Worm (Caenorhabditis elegans) whole organism, L3 larva: ENCODE results near the gene C34F6.7.

Experiments used
- ZK546.5 ChIP-seq: sonication (generic microtip); optimal IDR thresholded peaks from 2 replicates; lab custom pipeline; 2017; ENCODE audit warnings: missing biosample characterization, missing genetic modification characterization
- ama-1 ChIP-seq: fragments of 150-350 bp; optimal IDR thresholded peaks from 2 replicates; lab custom pipeline; 2018
- ceh-28 ChIP-seq: fragments of 150-350 bp; optimal IDR thresholded peaks from 2 replicates; lab custom pipeline; 2014; ENCODE audit warnings: missing biosample characterization, missing genetic modification reagents, missing genetic modification characterization
- ceh-82 ChIP-seq: fragments of 150-350 bp; optimal IDR thresholded peaks from 2 replicates; lab custom pipeline; 2014; ENCODE audit warnings: missing biosample characterization, missing genetic modification characterization
- daf-12 ChIP-seq: fragments of 150-350 bp; optimal IDR thresholded peaks from 2 replicates; lab custom pipeline; 2014; ENCODE audit warnings: missing biosample characterization, missing genetic modification reagents, missing genetic modification characterization
- egl-27 ChIP-seq: sonication (generic microtip); optimal IDR thresholded peaks from 4 replicates; lab custom pipeline; 2017; ENCODE audit warnings: missing biosample characterization, missing genetic modification reagents, missing genetic modification characterization
- egl-5 ChIP-seq: fragments of 150-350 bp; optimal IDR thresholded peaks from 2 replicates; lab custom pipeline; 2017; ENCODE audit warnings: missing biosample characterization, missing genetic modification reagents, missing genetic modification characterization, inconsistent platforms
- elt-2 ChIP-seq: sonication (generic microtip); optimal IDR thresholded peaks from 2 replicates; lab custom pipeline; 2016; ENCODE audit warnings: missing genetic modification reagents, mild to moderate bottlenecking, missing genetic modification characterization, missing compliant biosample characterization
- elt-3 ChIP-seq, 3 experiments: fragments of 150-350 bp in 1 of 3; sonication (generic microtip) in 2 of 3; optimal IDR thresholded peaks; 2 replicates in 2 of 3; 4 replicates in 1 of 3; lab custom pipeline; 2014 to 2017; ENCODE audit warnings: missing biosample characterization in 3 of 3, missing genetic modification characterization in 3 of 3
- fkh-10 ChIP-seq: sonication (generic microtip); optimal IDR thresholded peaks from 2 replicates; lab custom pipeline; 2017; ENCODE audit warnings: missing biosample characterization, missing genetic modification reagents, missing genetic modification characterization
- fkh-2 ChIP-seq: fragments of 150-350 bp; optimal IDR thresholded peaks from 2 replicates; lab custom pipeline; 2014; ENCODE audit warnings: missing biosample characterization, missing genetic modification reagents, missing genetic modification characterization
- fos-1 ChIP-seq: fragments of 150-350 bp; optimal IDR thresholded peaks from 2 replicates; lab custom pipeline; 2014; ENCODE audit warnings: missing biosample characterization, missing genetic modification characterization
- hmg-11 ChIP-seq: sonication (generic microtip); optimal IDR thresholded peaks from 2 replicates; lab custom pipeline; 2016; ENCODE audit warnings: missing genetic modification characterization, missing compliant biosample characterization
- lin-15B ChIP-seq: fragments of 150-350 bp; optimal IDR thresholded peaks from 2 replicates; lab custom pipeline; 2014; ENCODE audit warnings: missing biosample characterization, missing genetic modification characterization
- lin-39 ChIP-seq: fragments of 150-350 bp; optimal IDR thresholded peaks from 2 replicates; lab custom pipeline; 2018; ENCODE audit warnings: missing biosample characterization, missing genetic modification reagents, missing genetic modification characterization
- lsy-12 ChIP-seq: sonication (generic microtip); optimal IDR thresholded peaks from 2 replicates; lab custom pipeline; 2016; ENCODE audit warnings: mild to moderate bottlenecking, missing genetic modification characterization, missing compliant biosample characterization
- nfya-1 ChIP-seq: sonication (generic microtip); optimal IDR thresholded peaks from 2 replicates; lab custom pipeline; 2017; ENCODE audit warnings: missing genetic modification characterization, mild to moderate bottlenecking, missing compliant biosample characterization, antibody characterized with exemption, moderate library complexity; ENCODE audit not compliant: insufficient read depth
- nhr-11 ChIP-seq: fragments of 150-350 bp; optimal IDR thresholded peaks from 2 replicates; lab custom pipeline; 2014; ENCODE audit warnings: missing biosample characterization, missing genetic modification characterization
- nhr-23 ChIP-seq: fragments of 150-350 bp; optimal IDR thresholded peaks from 2 replicates; lab custom pipeline; 2014; ENCODE audit warnings: missing biosample characterization, missing genetic modification reagents, missing genetic modification characterization
- nhr-25 ChIP-seq: sonication (generic microtip); optimal IDR thresholded peaks from 2 replicates; lab custom pipeline; 2017; ENCODE audit warnings: missing biosample characterization, missing genetic modification characterization
- nhr-28 ChIP-seq: fragments of 150-350 bp; optimal IDR thresholded peaks from 2 replicates; lab custom pipeline; 2014; ENCODE audit warnings: missing biosample characterization, missing genetic modification characterization
- nhr-43 ChIP-seq: sonication (generic microtip); optimal IDR thresholded peaks from 2 replicates; lab custom pipeline; 2016; ENCODE audit warnings: mild to moderate bottlenecking, missing genetic modification characterization, missing compliant biosample characterization; ENCODE audit not compliant: poor library complexity, severe bottlenecking
- nhr-77 ChIP-seq: fragments of 150-350 bp; optimal IDR thresholded peaks from 2 replicates; lab custom pipeline; 2014; ENCODE audit warnings: missing biosample characterization, missing genetic modification characterization
- pha-4 ChIP-seq: fragments of 150-350 bp; optimal IDR thresholded peaks from 2 replicates; lab custom pipeline; 2014; ENCODE audit warnings: missing biosample characterization, missing genetic modification reagents, missing genetic modification characterization
- pqm-1 ChIP-seq: fragments of 150-350 bp; optimal IDR thresholded peaks from 2 replicates; lab custom pipeline; 2017; ENCODE audit warnings: missing biosample characterization, missing genetic modification characterization, inconsistent platforms
- sea-2 ChIP-seq: fragments of 150-350 bp; sonication (generic microtip); optimal IDR thresholded peaks from 4 replicates; lab custom pipeline; 2014; ENCODE audit warnings: missing biosample characterization, missing genetic modification reagents, missing genetic modification characterization
- tbx-2 ChIP-seq: sonication (generic microtip); optimal IDR thresholded peaks from 2 replicates; lab custom pipeline; 2016; ENCODE audit warnings: mild to moderate bottlenecking, missing genetic modification characterization, missing compliant biosample characterization
- unc-39 ChIP-seq: sonication (generic microtip); optimal IDR thresholded peaks from 4 replicates; lab custom pipeline; 2017; ENCODE audit warnings: missing biosample characterization, missing genetic modification characterization
- unc-62 ChIP-seq: fragments of 150-350 bp; sonication (generic microtip); optimal IDR thresholded peaks from 4 replicates; lab custom pipeline; 2014; ENCODE audit warnings: missing biosample characterization, missing genetic modification reagents, missing genetic modification characterization
- ztf-11 ChIP-seq: fragments of 150-350 bp; optimal IDR thresholded peaks from 2 replicates; lab custom pipeline; 2014; ENCODE audit warnings: missing biosample characterization, missing genetic modification characterization

The C34F6.7 gene

DNA sequence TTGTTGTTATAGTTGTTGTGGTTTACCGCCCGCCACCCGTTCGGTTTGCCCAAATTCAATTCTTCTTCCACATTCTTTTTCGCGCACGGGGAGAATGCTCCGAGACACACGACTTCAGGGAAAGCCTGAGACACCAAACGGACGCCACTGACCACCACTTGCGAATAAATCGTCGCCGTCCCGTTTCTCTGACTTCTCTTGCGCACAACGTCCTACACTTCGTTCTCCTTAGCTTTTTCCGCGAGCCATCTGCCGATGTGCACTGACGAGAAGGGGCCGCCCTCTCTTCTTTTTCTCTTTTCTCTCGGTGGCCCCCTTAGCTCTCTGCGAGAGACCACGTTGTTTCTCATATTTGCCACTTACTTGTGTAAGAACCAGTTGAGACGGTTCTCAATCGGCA, 41.8 kb upstream of the C34F6.7 start, which contains the start of gene C03A3.1:
Gene C03A3.1, plus strand, starts transcription at position 291 of the 400 bp plus-strand sequence.
- TF ChIP-seq fkh-2 (tag; lab: Kevin White, UChicago), result no peak
- no peak for TF ChIP-seq lsy-12
- TF ChIP-seq lin-15B, result peak; percentile 21
- no peak for TF ChIP-seq pqm-1 (tag; lab: Kevin White, UChicago)
- TF ChIP-seq lin-39 (tag; lab: Kevin White, UChicago), result peak; percentile 83
- TF ChIP-seq hmg-11 (tag; lab: Kevin White, UChicago), result peak; percentile 39
- peak; percentile 44 for TF ChIP-seq nfya-1 (tag; lab: Kevin White, UChicago)

DNA sequence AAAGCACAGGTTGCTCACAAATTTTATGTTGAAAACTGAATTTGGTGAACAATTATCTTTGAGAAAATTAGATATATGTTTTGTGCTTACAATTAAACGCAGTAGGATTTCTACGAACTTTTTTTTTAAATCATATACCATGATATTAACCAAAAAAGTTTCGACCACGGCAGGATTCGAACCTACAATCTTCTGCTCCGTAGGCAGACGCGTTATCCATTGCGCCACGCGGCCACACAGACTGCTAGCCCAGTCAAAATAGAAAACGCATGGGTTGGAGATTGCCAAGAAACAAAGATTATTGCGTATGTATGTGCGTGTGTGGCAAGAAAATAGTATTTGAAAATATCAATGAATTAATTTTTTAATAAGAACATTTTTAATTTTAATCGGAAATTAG, 37.2 kb upstream of the C34F6.7 start:
- TF ChIP-seq tbx-2 (tag; lab: Kevin White, UChicago), result peak; percentile 27
- peak; percentile 31 for TF ChIP-seq pha-4 (tag; lab: Kevin White, UChicago)
- no peak for TF ChIP-seq unc-39 (tag; lab: Kevin White, UChicago)
- TF ChIP-seq hmg-11 (tag; lab: Kevin White, UChicago), result peak; percentile 68
- peak; percentile 79 for TF ChIP-seq lin-39 (tag; lab: Kevin White, UChicago)
- no peak for TF ChIP-seq nhr-23 (tag; lab: Kevin White, UChicago)
- TF ChIP-seq egl-27, result no peak
- peak; percentile 57 for TF ChIP-seq nfya-1 (tag; lab: Kevin White, UChicago)
- no peak for TF ChIP-seq lsy-12
- no peak for TF ChIP-seq egl-5 (tag; lab: Kevin White, UChicago)
- peak; percentile 26 for TF ChIP-seq elt-2 (tag; lab: Kevin White, UChicago)
- peak; percentile 43 for TF ChIP-seq nhr-25
- peak; percentile 51 for TF ChIP-seq pqm-1 (tag; lab: Kevin White, UChicago)
- peak; percentile 70 for TF ChIP-seq nhr-43 (tag; lab: Kevin White, UChicago)
- no peak for TF ChIP-seq sea-2 (GFP tag; lab: Kevin White, UChicago)
- no peak for TF ChIP-seq ama-1 (lab: Kevin White, UChicago)

DNA sequence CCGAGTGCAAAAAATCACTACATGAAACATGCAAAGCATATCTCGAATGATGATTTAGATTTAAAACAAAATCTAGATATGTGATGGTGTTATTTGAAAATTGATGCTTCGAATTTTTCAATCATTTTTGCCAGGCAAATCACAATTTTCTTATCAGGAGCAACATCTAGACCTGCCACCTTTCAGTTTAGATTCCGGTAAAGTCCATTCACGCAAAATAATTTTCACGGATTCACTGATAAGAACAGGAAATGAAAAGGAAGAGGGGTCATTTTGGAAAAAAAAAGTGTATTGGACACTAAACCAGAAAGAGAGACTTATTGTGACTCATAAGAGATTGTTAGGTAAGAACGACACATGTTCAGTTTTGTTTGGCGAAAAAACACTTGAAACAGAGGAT, 36.7 kb upstream of the C34F6.7 start:
- no peak for TF ChIP-seq nhr-11
- no peak for TF ChIP-seq daf-12 (tag; lab: Kevin White, UChicago)
- no peak for TF ChIP-seq ztf-11
- TF ChIP-seq elt-2 (tag; lab: Kevin White, UChicago), result peak; percentile 21
- no peak for TF ChIP-seq nhr-28 (tag; lab: Kevin White, UChicago)
- no peak for TF ChIP-seq ceh-82 (tag; lab: Kevin White, UChicago)
- TF ChIP-seq fkh-10 (GFP tag; lab: Kevin White, UChicago), result no peak
- TF ChIP-seq fos-1, result no peak
- TF ChIP-seq pqm-1 (tag; lab: Kevin White, UChicago), result peak; percentile 8
- TF ChIP-seq elt-3 (tag; optimal IDR thresholded peaks at IDR 0.05; lab: Kevin White, UChicago), result no peak
- no peak for TF ChIP-seq ceh-28 (tag; lab: Kevin White, UChicago)

DNA sequence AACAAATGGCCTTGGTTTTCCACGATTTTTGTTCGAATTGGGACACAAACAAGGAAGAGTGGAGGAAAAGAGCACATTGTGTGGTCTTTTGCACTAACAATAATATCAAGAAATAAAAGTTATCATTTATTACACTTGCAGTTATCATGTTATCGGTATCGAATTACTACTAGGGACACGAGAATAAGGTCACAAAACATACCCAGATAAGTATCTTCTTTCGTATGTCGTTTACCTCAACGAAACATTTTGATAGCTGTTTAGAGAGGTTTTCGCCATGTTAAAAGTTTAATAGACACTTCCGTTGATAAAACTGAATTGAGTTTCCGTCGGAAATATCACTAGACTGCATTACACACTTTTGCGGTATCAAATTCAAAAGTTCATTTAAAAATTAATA, 35.7 kb upstream of the C34F6.7 start:
- TF ChIP-seq elt-2 (tag; lab: Kevin White, UChicago) (peak; percentile 42), pqm-1 (tag; lab: Kevin White, UChicago) (peak; percentile 19), lsy-12 (no peak)

DNA sequence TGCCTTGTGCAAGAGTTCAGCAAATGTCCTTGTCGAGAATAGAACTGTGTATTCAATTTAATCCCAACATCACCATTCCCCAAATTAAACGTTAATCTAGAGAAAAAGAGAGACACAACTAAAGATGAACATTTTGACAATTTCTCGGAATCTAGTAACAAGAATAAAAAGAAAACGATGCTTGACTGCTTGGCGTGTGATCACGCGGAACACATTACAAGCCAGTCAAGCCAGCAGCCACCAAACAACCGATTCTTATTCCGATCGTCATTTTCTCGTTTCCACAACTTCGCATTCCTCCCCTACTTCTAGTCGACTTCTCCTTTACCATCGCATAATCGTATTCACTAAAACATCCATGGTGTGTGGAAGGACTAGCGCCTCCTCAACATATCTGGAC, 34.1 kb upstream of the C34F6.7 start:
- no peak for TF ChIP-seq elt-2 (tag; lab: Kevin White, UChicago)
- TF ChIP-seq nhr-23 (tag; lab: Kevin White, UChicago), result peak; percentile 25
- no peak for TF ChIP-seq unc-62 (GFP tag; lab: Kevin White, UChicago)
- no peak for TF ChIP-seq nfya-1 (tag; lab: Kevin White, UChicago)
- TF ChIP-seq egl-5 (tag; lab: Kevin White, UChicago), result peak; percentile 19
- TF ChIP-seq ZK546.5 (tag; lab: Kevin White, UChicago), result no peak

DNA sequence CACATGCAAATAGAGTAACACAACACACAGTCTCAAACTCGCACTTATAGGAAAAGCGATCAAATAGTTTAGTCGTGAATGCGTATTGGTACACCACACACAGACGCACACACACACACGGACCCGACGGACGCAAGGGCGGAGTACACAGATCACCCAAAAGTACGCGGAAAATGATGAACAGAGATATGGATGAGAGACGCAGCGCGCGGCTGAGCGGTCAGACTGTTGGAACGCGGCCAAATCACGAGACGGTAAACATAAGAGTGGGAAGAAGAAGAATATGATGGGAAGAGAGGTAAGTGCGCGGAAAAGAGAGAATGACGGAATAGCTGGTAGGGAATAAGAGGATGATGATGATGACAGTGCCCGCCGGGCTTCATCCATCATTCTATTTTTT, 32.8 kb upstream of the C34F6.7 start:
- TF ChIP-seq nhr-43 (tag; lab: Kevin White, UChicago), result peak; percentile 82
- TF ChIP-seq nhr-77 (tag; lab: Kevin White, UChicago), result no peak
- TF ChIP-seq tbx-2 (tag; lab: Kevin White, UChicago), result peak; percentile 43
- TF ChIP-seq lin-15B, result peak; percentile 9
- TF ChIP-seq pqm-1 (tag; lab: Kevin White, UChicago), result no peak
- peak; percentile 49 for TF ChIP-seq pha-4 (tag; lab: Kevin White, UChicago)
- peak; percentile 87 for TF ChIP-seq nhr-23 (tag; lab: Kevin White, UChicago)
- TF ChIP-seq elt-3 (tag; optimal IDR thresholded peaks at IDR 0.05; lab: Kevin White, UChicago), result no peak
- peak; percentile 67 for TF ChIP-seq nhr-25
- TF ChIP-seq ztf-11, result no peak
- TF ChIP-seq nfya-1 (tag; lab: Kevin White, UChicago), result peak; percentile 30
